Fruit fly (Drosophila melanogaster): ENCODE results near the gene TTLL1B.
A peak's percentile ranks its signal among the peaks of the same experiment; 100 is the strongest.

The TTLL1B gene

DNA sequence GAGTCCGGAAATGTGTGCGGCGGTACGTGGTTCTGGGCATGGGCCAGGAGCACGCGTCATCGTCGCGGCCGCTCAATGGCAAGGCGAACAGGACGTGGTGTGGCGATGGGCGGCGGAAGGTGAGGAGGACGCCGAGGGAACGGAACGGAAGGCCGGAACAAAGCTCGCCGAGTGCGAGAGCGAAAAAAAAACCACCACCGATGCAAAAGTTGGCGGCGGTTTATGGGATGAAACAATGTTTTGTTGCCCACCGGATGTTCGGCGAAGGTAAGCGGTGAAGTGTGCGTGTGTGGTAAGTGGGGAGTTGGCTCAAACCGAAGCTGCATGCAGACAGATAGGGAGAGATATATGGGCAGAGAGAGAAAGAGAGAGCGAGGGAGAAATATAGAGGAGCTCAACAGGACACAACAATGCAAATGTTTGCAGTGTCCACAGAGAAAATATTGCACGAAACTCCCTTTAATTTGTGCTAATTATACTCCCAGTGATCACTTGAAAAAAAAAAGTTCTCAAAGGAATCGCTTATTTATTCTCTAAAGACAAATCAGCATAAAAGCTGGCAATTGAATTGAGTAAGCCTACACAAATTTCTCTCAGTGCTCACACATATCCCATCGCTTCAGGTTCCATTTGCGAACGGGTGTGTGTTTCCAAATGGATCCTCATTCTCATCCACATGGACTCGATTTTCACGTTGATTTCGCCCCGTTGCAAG is 28.4 kb upstream of the TTLL1B start:
- no peak for TF ChIP-seq hth (optimal IDR thresholded peaks at IDR 0.05)
- peak; percentile 18; the same call in 1 of the 3 replicates for TF ChIP-seq tgo (GFP tag; IDR thresholded peaks at IDR 0.05)
- 0 out of 2 replicates have a peak, but pooled peaks have one; percentile 14 for TF ChIP-seq HLH3B (GFP tag; IDR thresholded peaks at IDR 0.05)
- peak; percentile 15 for TF ChIP-seq gem (tag; optimal IDR thresholded peaks at IDR 0.05)
- TF ChIP-seq CG14441 (GFP tag; IDR thresholded peaks at IDR 0.05) = 0 out of 2 replicates have a peak, but pooled peaks have one; percentile 23
- TF ChIP-seq CG2678 (tag; optimal IDR thresholded peaks at IDR 0.05) = peak; percentile 8
- no peak for TF ChIP-seq Sry-β (GFP tag; optimal IDR thresholded peaks at IDR 0.05)
- TF ChIP-seq crol (GFP tag; IDR thresholded peaks at IDR 0.05) = peak; percentile 90
- TF ChIP-seq Med (GFP tag) = peak; percentile 45
- TF ChIP-seq Trl (optimal IDR thresholded peaks at IDR 0.05) = peak; percentile 3 to 8
- TF ChIP-seq Trl (GFP tag; optimal IDR thresholded peaks at IDR 0.05) = no peak
- TF ChIP-seq sens (GFP tag) = peak; percentile 46
- TF ChIP-seq CG17359 (tag; optimal IDR thresholded peaks at IDR 0.05) = peak; percentile 5
- TF ChIP-seq CG6683 (GFP tag; optimal IDR thresholded peaks at IDR 0.05) = no peak
- no peak for TF ChIP-seq prd (optimal IDR thresholded peaks at IDR 0.05)
- TF ChIP-seq prd (GFP tag; IDR thresholded peaks at IDR 0.05) = 0 out of 3 replicates have a peak, but pooled peaks have one; percentile 29
- 0 out of 2 replicates have a peak, but pooled peaks have one; percentile 14 for TF ChIP-seq Ptx1 (GFP tag; IDR thresholded peaks at IDR 0.05)
- 0 out of 3 replicates have a peak, but pooled peaks have one; percentile 14 for TF ChIP-seq Mrtf (GFP tag; IDR thresholded peaks at IDR 0.05)
- peak; percentile 43; the same call in 1 of the 3 replicates for TF ChIP-seq hb (GFP tag; IDR thresholded peaks at IDR 0.05; ENCODE audit: partially characterized antibody)
- no peak for TF ChIP-seq dysf (GFP tag; IDR thresholded peaks at IDR 0.05)
- no peak for TF ChIP-seq slbo (GFP tag; IDR thresholded peaks at IDR 0.05)
- peak; percentile 18; the same call in 1 of the 2 replicates for TF ChIP-seq CG6689 (GFP tag; IDR thresholded peaks at IDR 0.05)
- peak; percentile 17 for TF ChIP-seq sqz (GFP tag; optimal IDR thresholded peaks at IDR 0.05)
- TF ChIP-seq pfk (GFP tag; optimal IDR thresholded peaks at IDR 0.05) = peak; percentile 73
- TF ChIP-seq row (GFP tag; IDR thresholded peaks at IDR 0.05) = peak; percentile 19; the same call in 1 of the 3 replicates
- 0 out of 2 replicates have a peak, but pooled peaks have one; percentile 6 for TF ChIP-seq ap (GFP tag; IDR thresholded peaks at IDR 0.05)
- 0 out of 3 replicates have a peak, but pooled peaks have one; percentile 15 for TF ChIP-seq ci (GFP tag; IDR thresholded peaks at IDR 0.05)
- peak; percentile 49 for TF ChIP-seq Ets65A (GFP tag)

DNA sequence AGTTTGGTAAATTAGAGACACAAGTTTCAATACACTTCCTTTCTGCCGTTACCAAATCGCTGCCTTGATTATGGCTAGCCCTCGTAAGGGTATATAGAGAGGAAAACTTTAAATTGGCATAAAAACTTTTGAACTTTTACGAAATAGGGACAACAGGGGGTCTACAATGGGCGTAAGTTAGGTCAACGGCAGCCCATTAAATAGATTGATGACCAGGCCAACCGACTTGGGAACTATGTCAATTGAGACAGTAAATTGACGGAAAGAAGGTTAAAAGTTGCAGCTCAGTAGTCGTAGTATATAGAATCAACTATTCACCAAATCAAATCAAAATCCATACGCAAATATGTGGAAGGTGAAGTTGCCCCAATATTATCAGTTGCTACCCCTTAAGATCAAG is 27.2 kb upstream of the TTLL1B start, which contains the start of gene CG32246:
TSS of gene CG32246 (plus strand) at position 301 of the 400 bp plus-strand sequence.
- TF ChIP-seq Drgx (GFP tag; IDR thresholded peaks at IDR 0.05) (no peak), CG18262 (tag; optimal IDR thresholded peaks at IDR 0.05) (no peak), CG1602 (GFP tag; optimal IDR thresholded peaks at IDR 0.05) (no peak), corto (GFP tag; optimal IDR thresholded peaks at IDR 0.05) (no peak)

DNA sequence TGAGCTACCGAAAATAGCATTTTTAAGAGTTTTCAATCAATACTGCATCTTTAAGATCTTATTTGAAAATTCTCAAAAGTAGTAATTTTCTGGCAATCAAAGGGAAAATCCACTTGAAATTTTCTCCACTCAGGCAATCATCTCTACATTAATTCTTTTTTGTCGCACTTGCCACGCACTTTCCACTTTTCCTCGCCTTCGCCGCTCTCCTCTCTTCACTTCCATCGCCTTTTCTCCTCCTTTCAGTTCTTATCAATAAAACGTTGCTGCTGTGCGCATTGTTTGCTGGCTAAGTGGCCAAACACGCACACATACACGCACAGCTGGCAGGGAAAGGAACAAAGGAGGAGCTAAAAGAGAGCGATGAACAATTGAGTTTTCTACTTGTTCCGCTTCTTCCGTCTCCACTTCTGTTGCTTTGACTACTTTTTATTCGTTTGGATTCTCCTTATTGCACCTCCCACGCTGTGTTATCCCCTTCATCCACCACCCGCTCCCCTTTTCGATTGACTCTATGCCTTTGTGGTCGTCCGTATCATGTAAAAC is 25.0 kb upstream of the TTLL1B start:
- no peak for TF ChIP-seq CG6272 (GFP tag; IDR thresholded peaks at IDR 0.05)
- TF ChIP-seq Drgx (GFP tag; IDR thresholded peaks at IDR 0.05) = no peak
- no peak for TF ChIP-seq CG4360 (GFP tag; IDR thresholded peaks at IDR 0.05)
- 0 out of 2 replicates have a peak, but pooled peaks have one; percentile 19 for TF ChIP-seq Dref (GFP tag; IDR thresholded peaks at IDR 0.05)
- TF ChIP-seq br (optimal IDR thresholded peaks at IDR 0.05) = no peak
- TF ChIP-seq crol (GFP tag; IDR thresholded peaks at IDR 0.05) = peak; percentile 65
- TF ChIP-seq Sin3A (optimal IDR thresholded peaks at IDR 0.05) = no peak
- TF ChIP-seq ems (GFP tag; optimal IDR thresholded peaks at IDR 0.05) = no peak
- no peak for TF ChIP-seq Ssrp (tag; optimal IDR thresholded peaks at IDR 0.05)
- TF ChIP-seq Dbx (GFP tag; IDR thresholded peaks at IDR 0.05) = no peak
- TF ChIP-seq h (optimal IDR thresholded peaks at IDR 0.05) = no peak
- no peak for TF ChIP-seq Bteb2 (GFP tag; optimal IDR thresholded peaks at IDR 0.05)
- 0 out of 3 replicates have a peak, but pooled peaks have one; percentile 17 for TF ChIP-seq HLH4C (GFP tag; IDR thresholded peaks at IDR 0.05; ENCODE audit: partially characterized antibody)
- TF ChIP-seq CG14965 (GFP tag; optimal IDR thresholded peaks at IDR 0.05; ENCODE audit: borderline replicate concordance) = no peak
- TF ChIP-seq aop (GFP tag; IDR thresholded peaks at IDR 0.05) = no peak
- no peak for TF ChIP-seq CG30020 (tag; optimal IDR thresholded peaks at IDR 0.05)
- no peak for TF ChIP-seq Sox102F (GFP tag; optimal IDR thresholded peaks at IDR 0.05)
- TF ChIP-seq bcd (GFP tag; optimal IDR thresholded peaks at IDR 0.05) = no peak
- TF ChIP-seq D (optimal IDR thresholded peaks at IDR 0.05) = peak; percentile 44
- peak; percentile 6 for TF ChIP-seq D (GFP tag; optimal IDR thresholded peaks at IDR 0.05)
- TF ChIP-seq Aef1 (GFP tag; IDR thresholded peaks at IDR 0.05) = no peak

Data from whole organism, embryonic.